Fruit fly (Drosophila melanogaster) whole organism, prepupa: ENCODE measurements around the gene opm.

Source experiments
- Blimp-1 ChIP-seq: fragments of 200-800 bp; sonication (Bioruptor generic); optimal IDR thresholded peaks from 3 replicates; lab custom pipeline; 2017; ENCODE audit warnings: missing biosample characterization, missing genetic modification characterization, mild to moderate bottlenecking, moderate library complexity, missing genetic modification reagents
- CG11762 ChIP-seq: fragments of 200-800 bp; sonication (Bioruptor generic); optimal IDR thresholded peaks from 3 replicates; lab custom pipeline; 2016; ENCODE audit warnings: missing biosample characterization, missing genetic modification characterization; ENCODE audit not compliant: insufficient read depth
- CG3919 ChIP-seq: fragments of 200-800 bp; sonication (Bioruptor generic); optimal IDR thresholded peaks from 3 replicates; lab custom pipeline; 2016; ENCODE audit warnings: missing biosample characterization, missing genetic modification characterization
- CG6276 ChIP-seq: fragments of 200-800 bp; sonication (Bioruptor generic); optimal IDR thresholded peaks from 2 replicates; lab custom pipeline; 2017; ENCODE audit warnings: missing biosample characterization, mild to moderate bottlenecking, missing genetic modification characterization
- CG6808 ChIP-seq: fragments of 200-800 bp; sonication (Bioruptor generic); optimal IDR thresholded peaks from 3 replicates; lab custom pipeline; 2017; ENCODE audit warnings: missing biosample characterization, missing genetic modification characterization, mild to moderate bottlenecking, moderate library complexity, missing genetic modification reagents
- CG8632 ChIP-seq: fragments of 200-800 bp; sonication (Bioruptor generic); optimal IDR thresholded peaks from 3 replicates; lab custom pipeline; 2016; ENCODE audit warnings: missing biosample characterization, missing genetic modification characterization
- Ets96B ChIP-seq: fragments of 200-800 bp; optimal IDR thresholded peaks from 2 replicates; lab custom pipeline; 2019; ENCODE audit warnings: missing biosample characterization, mild to moderate bottlenecking, missing genetic modification characterization, moderate library complexity
- Lpt ChIP-seq: fragments of 200-800 bp; sonication (Bioruptor generic); optimal IDR thresholded peaks from 3 replicates; lab custom pipeline; 2016; ENCODE audit warnings: missing biosample characterization, missing genetic modification characterization
- Sox14 ChIP-seq: fragments of 200-800 bp; sonication (Bioruptor generic); optimal IDR thresholded peaks from 3 replicates; lab custom pipeline; 2016; ENCODE audit warnings: missing biosample characterization, missing genetic modification characterization
- dsx ChIP-seq: fragments of 200-800 bp; optimal IDR thresholded peaks from 3 replicates; lab custom pipeline; 2019; ENCODE audit warnings: missing biosample characterization, mild to moderate bottlenecking, missing genetic modification characterization, moderate library complexity; ENCODE audit not compliant: poor library complexity, severe bottlenecking
- eg ChIP-seq: fragments of 200-800 bp; sonication (Bioruptor generic); IDR thresholded peaks from 3 replicates; pipeline ENCODE4 v1.3.6; 2022; ENCODE audit warnings: missing biosample characterization, missing genetic modification characterization
- fd59A ChIP-seq: fragments of 200-800 bp; sonication (Bioruptor generic); optimal IDR thresholded peaks from 2 replicates; lab custom pipeline; 2017; ENCODE audit warnings: missing biosample characterization, mild to moderate bottlenecking, missing genetic modification characterization, missing genetic modification reagents
- fd85E ChIP-seq: fragments of 200-800 bp; sonication (Bioruptor generic); optimal IDR thresholded peaks from 3 replicates; lab custom pipeline; 2016; ENCODE audit warnings: missing biosample characterization, missing genetic modification characterization
- vri ChIP-seq: fragments of 200-800 bp; sonication (Bioruptor generic); optimal IDR thresholded peaks from 3 replicates; lab custom pipeline; 2016; ENCODE audit warnings: missing biosample characterization, mild to moderate bottlenecking, missing genetic modification characterization

DNA sequence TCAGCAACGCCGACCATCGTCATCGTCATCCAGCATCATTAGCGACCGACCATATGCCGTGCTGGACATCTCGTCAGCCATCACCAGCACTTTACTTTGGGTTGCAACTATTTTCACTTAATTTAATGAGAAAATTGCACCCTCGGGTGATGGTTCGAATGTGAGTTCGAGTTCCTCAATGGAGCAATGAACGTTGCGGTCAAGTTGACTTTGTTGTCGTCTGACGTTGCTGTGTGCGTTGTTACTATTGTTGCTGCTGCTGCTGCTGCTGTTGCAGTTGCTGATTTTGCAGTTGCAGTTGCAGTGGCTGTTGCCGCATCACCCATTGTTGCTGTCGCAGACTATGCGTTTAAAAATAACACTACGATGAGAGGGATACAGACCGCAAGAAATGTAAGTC lies 36.4 kb downstream of the opm start:
- TF ChIP-seq fd59A (no peak), CG8632 (GFP tag; lab: Kevin White, UChicago) (no peak), Lpt (GFP tag; lab: Kevin White, UChicago) (no peak), vri (GFP tag; lab: Kevin White, UChicago) (no peak), Ets96B (tag; lab: Kevin White, UChicago) (no peak), Blimp-1 (GFP tag; lab: Kevin White, UChicago) (no peak), CG11762 (GFP tag; lab: Kevin White, UChicago) (no peak), CG3919 (GFP tag; lab: Kevin White, UChicago) (peak; percentile 7), dsx (GFP tag; lab: Kevin White, UChicago) (peak; percentile 84), CG6276 (GFP tag; lab: Kevin White, UChicago) (no peak), eg (no peak), CG6808 (GFP tag; lab: Kevin White, UChicago) (no peak), fd85E (GFP tag; lab: Kevin White, UChicago) (no peak), Sox14 (GFP tag; lab: Kevin White, UChicago) (no peak)
